Fruit fly (Drosophila melanogaster) whole organism, wandering third instar larva: Measurements from ENCODE around the gene CG3662.
A peak's percentile ranks its signal among the peaks of the same experiment; 100 is the strongest.

Source experiments
- Abd-B ChIP-seq: fragments of >200 bp; optimal IDR thresholded peaks from 2 replicates; lab custom pipeline; 2017; ENCODE audit warnings: missing biosample characterization, missing genetic modification characterization
- CG32264 ChIP-seq: fragments of 200-800 bp; sonication (Bioruptor generic); optimal IDR thresholded peaks from 2 replicates; lab custom pipeline; 2016; ENCODE audit warnings: missing biosample characterization, missing genetic modification characterization
- Dif ChIP-seq: fragments of 200-275, 200-300 bp; sonication (Bioruptor generic); optimal IDR thresholded peaks from 2 replicates; lab custom pipeline; 2018; ENCODE audit warnings: missing biosample characterization, missing genetic modification characterization; ENCODE audit not compliant: partially characterized antibody
- Hnf4 ChIP-seq: fragments of 200-800 bp; sonication (Bioruptor generic); optimal IDR thresholded peaks from 2 replicates; lab custom pipeline; 2016; ENCODE audit warnings: missing biosample characterization, mild to moderate bottlenecking, missing genetic modification characterization
- Hr78 ChIP-seq: fragments of >200 bp; optimal IDR thresholded peaks from 2 replicates; lab custom pipeline; 2017; ENCODE audit warnings: missing biosample characterization, missing genetic modification characterization
- Myc ChIP-seq: fragments of >200 bp; optimal IDR thresholded peaks from 2 replicates; lab custom pipeline; 2017
- brk ChIP-seq: fragments of 200-800 bp; sonication (Bioruptor generic); optimal IDR thresholded peaks from 2 replicates; lab custom pipeline; 2016; ENCODE audit warnings: missing biosample characterization, mild to moderate bottlenecking, missing genetic modification characterization
- ey ChIP-seq: fragments of 200-800 bp; sonication (Bioruptor generic); optimal IDR thresholded peaks from 2 replicates; lab custom pipeline; 2016; ENCODE audit warnings: missing biosample characterization, missing genetic modification characterization
- fru ChIP-seq: fragments of 200-800 bp; sonication (Bioruptor generic); optimal IDR thresholded peaks from 3 replicates; lab custom pipeline; 2016; ENCODE audit warnings: missing biosample characterization, mild to moderate bottlenecking, missing genetic modification characterization
- lola ChIP-seq: fragments of >200 bp; optimal IDR thresholded peaks from 2 replicates; lab custom pipeline; 2017; ENCODE audit warnings: missing biosample characterization, missing genetic modification characterization
- sv ChIP-seq: fragments of 200-800 bp; sonication (Bioruptor generic); optimal IDR thresholded peaks from 3 replicates; lab custom pipeline; 2016; ENCODE audit warnings: missing biosample characterization, missing genetic modification characterization

dm6 chr2L:857897-858517, 36.9 kb downstream of the CG3662 start:
- TF ChIP-seq Hr78 (GFP tag; lab: Kevin White, UChicago): no peak
- TF ChIP-seq CG32264 (GFP tag; lab: Kevin White, UChicago): no peak
- peak; percentile 47 for TF ChIP-seq Hnf4 (GFP tag; lab: Kevin White, UChicago)
- TF ChIP-seq fru (GFP tag; lab: Kevin White, UChicago): peak; percentile 72
- TF ChIP-seq ey (GFP tag; lab: Kevin White, UChicago): no peak
- no peak for TF ChIP-seq Myc (lab: Kevin White, UChicago)
- no peak for TF ChIP-seq lola (GFP tag; lab: Kevin White, UChicago)
- TF ChIP-seq sv (GFP tag; lab: Kevin White, UChicago): no peak
- no peak for TF ChIP-seq brk (GFP tag; lab: Kevin White, UChicago)
- no peak for TF ChIP-seq Dif (GFP tag; lab: Kevin White, UChicago)
- TF ChIP-seq Abd-B (GFP tag; lab: Kevin White, UChicago): no peak
